Fruit fly (Drosophila melanogaster) whole organism: ENCODE data around the gene Clic.

Source experiments
- CG8478 ChIP-seq: fragments of >200 bp; optimal IDR thresholded peaks from 2 replicates; lab custom pipeline; 2018; ENCODE audit warnings: inconsistent platforms
- Dll ChIP-seq: fragments of >200 bp; optimal IDR thresholded peaks from 2 replicates; lab custom pipeline; 2017
- psq ChIP-seq: fragments of >200 bp; optimal IDR thresholded peaks from 2 replicates; lab custom pipeline; 2017
- usp ChIP-seq: fragments of >200 bp; optimal IDR thresholded peaks from 2 replicates; lab custom pipeline; 2017; ENCODE audit warnings: missing biosample characterization, missing genetic modification characterization, mixed read lengths

- TF ChIP-seq usp (GFP tag; lab: Kevin White, UChicago) (no peak), CG8478 (no peak), psq (lab: Kevin White, UChicago) (no peak), Dll (lab: Kevin White, UChicago) (no peak)
These were observed 38.6 kb downstream of the Clic start, which contains the start of gene inaE for dm6 chrX:13783534-13783949.
